Fruit fly (Drosophila melanogaster) whole organism: Measurements from ENCODE around the gene CG14194.

Source experiments
- CG8478 ChIP-seq: fragments of >200 bp; optimal IDR thresholded peaks from 2 replicates; lab custom pipeline; 2018; ENCODE audit warnings: inconsistent platforms
- Dll ChIP-seq: fragments of >200 bp; optimal IDR thresholded peaks from 2 replicates; lab custom pipeline; 2017
- EcR ChIP-seq, 2 experiments: fragments of >200 bp; optimal IDR thresholded peaks; 2 replicates each; lab custom pipeline; 2017; ENCODE audit warnings: missing biosample characterization in 2 of 2, missing genetic modification characterization in 2 of 2, missing genetic modification reagents in 2 of 2
- pan ChIP-seq: fragments of >200 bp; optimal IDR thresholded peaks from 2 replicates; lab custom pipeline; 2017
- psq ChIP-seq: fragments of >200 bp; optimal IDR thresholded peaks from 2 replicates; lab custom pipeline; 2017
- usp ChIP-seq: fragments of >200 bp; optimal IDR thresholded peaks from 2 replicates; lab custom pipeline; 2017; ENCODE audit warnings: missing biosample characterization, missing genetic modification characterization, mixed read lengths

The CG14194 gene

DNA sequence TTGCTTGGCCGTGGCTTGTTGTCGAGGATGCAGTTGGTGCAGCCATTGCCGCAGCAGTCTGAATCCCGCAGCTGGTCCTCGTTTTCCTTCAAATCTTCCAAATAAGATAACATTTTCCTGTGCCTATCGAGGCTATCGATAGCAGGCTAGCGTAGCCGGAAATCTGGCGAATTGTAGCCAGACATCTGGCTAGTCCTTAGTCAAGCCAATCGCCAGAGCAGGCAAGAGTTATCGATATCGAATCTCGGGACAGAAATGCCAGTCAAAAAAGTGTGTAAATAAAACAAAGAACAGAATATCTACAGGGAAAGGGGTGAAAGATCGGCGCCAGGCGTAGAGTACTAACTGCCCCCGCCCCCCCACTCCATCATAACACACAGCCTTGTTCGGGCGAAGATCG is at the start of gene CG14194, which contains the start of gene CG7914:
CG14194 (plus strand) TSS at position 220 of the 400 bp plus-strand sequence.
CG7914 (minus strand) TSS at position 113 of the 400 bp plus-strand sequence.
- TF ChIP-seq pan (no peak), CG8478 (lab: Kevin White, UChicago) (no peak), psq (lab: Kevin White, UChicago) (no peak), EcR (GFP tag; optimal IDR thresholded peaks at IDR 0.05; lab: Kevin White, UChicago) (no peak), usp (GFP tag; lab: Kevin White, UChicago) (no peak), Dll (lab: Kevin White, UChicago) (no peak)

DNA sequence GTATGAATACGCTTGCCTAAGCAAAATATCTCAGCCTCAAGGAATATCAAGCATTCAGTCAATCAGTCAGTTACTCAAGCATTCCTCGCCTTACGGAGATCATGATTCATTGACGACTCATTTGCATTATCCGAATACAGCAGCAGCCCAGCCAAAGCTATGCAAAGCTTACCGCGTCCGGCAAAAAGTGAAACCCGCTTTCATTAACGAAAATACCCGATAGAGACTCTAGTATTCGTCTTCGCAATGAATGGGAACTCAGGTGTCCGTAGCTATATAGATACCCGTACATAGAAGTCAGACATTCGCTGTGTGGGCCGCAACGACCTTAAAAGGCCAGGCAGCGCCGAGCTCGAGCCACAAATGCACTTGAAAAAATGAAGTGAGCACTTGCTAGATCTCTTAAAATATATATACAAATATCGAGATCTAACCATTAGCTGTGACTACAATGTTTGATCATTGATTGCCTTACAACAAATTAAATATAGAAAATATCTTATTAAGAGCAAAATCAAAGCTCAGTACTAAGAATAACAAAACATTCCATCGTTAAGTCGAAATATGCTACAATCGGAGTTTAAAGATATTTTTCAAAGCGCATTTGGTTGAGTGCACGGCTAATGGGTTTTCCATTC is 48.5 kb upstream of the CG14194 start:
- TF ChIP-seq EcR (GFP tag; optimal IDR thresholded peaks at IDR 0.05; lab: Kevin White, UChicago), result no peak
- no peak for TF ChIP-seq Dll (lab: Kevin White, UChicago)
- no peak for TF ChIP-seq pan
- no peak for TF ChIP-seq usp (GFP tag; lab: Kevin White, UChicago)
- no peak for TF ChIP-seq CG8478 (lab: Kevin White, UChicago)
- TF ChIP-seq psq (lab: Kevin White, UChicago), result no peak

DNA sequence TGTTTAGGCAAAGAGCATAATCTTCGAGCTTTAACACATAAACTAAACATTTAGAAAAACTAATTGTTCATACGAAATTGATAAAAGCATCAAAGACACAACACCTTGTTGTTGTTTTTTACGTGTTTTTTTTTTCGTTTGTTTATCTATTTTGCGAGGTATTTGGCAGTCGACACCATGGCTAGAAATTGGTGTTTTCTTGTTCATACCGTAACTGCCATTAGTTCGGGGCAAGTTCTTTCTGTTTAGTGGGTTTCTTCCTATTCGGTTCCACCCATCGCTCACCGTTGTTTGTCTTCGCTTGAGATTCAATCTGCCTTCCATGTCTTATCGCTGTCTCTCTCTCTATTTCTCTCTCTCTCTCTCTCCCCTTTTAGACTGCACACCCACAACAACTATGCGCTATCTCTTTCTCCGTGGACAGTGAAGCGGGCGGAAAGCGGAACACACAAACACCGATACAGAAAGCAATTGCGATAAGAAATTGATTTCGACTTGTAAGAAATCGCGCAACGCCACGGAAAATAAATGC is 46.9 kb upstream of the CG14194 start:
- TF ChIP-seq psq (lab: Kevin White, UChicago) (no peak), pan (peak; percentile 50)

DNA sequence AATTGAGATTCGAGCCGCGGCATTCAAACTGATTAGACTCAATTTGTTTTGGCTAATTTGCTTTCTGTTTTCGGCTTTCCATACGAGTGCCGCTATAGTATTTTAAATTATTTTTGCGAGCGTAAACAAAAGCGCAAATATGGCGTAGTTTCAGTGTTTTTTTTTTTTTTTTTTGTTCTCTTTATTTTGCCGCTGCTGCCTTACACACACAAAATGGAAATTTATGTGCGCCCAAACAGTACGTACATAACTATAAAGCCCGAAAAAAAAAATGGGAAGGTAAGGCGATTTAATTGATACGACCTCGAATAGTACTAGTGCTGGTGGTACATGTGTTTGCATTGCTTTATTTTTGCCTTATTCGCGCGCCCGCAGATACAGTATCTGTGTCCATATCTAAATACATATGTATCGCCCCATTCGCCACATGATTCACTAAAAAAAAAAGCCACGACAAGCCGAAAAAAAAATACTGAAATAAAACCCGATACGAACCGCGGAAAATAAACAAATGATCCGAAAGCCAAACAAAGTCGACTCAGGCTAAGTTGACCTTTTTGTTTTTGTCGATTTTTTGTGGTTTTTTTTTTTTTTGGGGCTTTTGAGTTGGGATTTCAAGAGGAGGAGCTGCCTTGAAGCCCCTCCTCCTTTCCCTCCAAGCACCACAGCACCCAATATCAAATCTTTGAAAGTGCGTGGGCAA is 45.3 kb upstream of the CG14194 start:
- no peak for TF ChIP-seq CG8478 (lab: Kevin White, UChicago)
- no peak for TF ChIP-seq Dll (lab: Kevin White, UChicago)
- no peak for TF ChIP-seq pan
- TF ChIP-seq usp (GFP tag; lab: Kevin White, UChicago), result no peak
- no peak for TF ChIP-seq psq (lab: Kevin White, UChicago)
- TF ChIP-seq EcR (GFP tag; optimal IDR thresholded peaks at IDR 0.05; lab: Kevin White, UChicago), result no peak

DNA sequence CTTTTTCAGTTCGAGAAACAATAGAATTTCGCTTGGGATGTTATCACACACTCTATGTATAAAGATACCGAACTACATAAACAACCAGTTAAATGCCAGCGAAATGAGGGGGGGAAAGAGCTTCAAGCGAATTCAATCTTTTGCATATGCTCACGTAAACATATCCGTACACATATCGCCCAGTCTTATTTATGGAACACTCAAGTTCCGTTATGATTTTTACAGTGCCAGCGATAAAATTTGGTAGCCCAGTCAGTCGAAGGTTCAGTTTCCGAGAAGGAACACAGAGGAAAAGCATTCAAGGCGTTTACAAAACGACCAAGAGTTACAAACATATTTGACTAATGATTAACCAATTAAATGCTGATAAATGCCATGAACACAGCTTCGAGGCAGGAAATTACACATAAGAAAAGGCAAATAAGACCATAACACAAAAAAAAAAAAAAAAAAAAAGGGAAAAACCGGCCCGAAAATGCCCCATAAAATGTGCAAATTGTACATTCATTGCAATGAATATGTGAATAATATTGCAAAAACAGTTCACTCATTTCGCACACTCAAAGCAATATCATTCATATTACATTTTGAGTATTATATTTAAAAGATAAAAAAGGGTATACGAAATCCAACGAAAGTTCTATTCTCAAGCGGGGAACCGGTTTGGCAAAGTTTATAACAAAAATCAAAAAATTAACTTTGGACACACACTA is 44.4 kb upstream of the CG14194 start:
- TF ChIP-seq psq (lab: Kevin White, UChicago) (no peak), pan (no peak), Dll (lab: Kevin White, UChicago) (no peak), usp (GFP tag; lab: Kevin White, UChicago) (no peak), EcR (GFP tag; optimal IDR thresholded peaks at IDR 0.05; lab: Kevin White, UChicago) (no peak), CG8478 (lab: Kevin White, UChicago) (no peak)

DNA sequence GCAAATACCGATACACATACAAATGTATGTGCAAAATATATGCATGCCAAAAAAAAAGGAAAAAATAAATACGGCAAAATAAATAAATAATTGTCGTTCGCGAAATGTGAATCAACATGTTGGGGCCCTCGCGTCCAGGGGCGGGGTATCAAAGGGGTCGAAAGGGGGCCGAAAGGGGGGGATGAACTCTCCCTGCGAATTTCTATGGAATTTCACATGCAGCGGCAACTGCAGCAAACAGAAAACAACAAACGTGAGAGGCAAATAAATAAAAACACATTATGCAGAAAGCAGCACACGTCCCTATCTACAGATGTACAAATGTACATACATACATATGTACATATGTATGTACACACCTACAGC is 43.9 kb upstream of the CG14194 start:
- TF ChIP-seq pan, result no peak
- TF ChIP-seq CG8478 (lab: Kevin White, UChicago), result no peak
- no peak for TF ChIP-seq usp (GFP tag; lab: Kevin White, UChicago)
- no peak for TF ChIP-seq Dll (lab: Kevin White, UChicago)
- no peak for TF ChIP-seq psq (lab: Kevin White, UChicago)
- TF ChIP-seq EcR (GFP tag; optimal IDR thresholded peaks at IDR 0.05; lab: Kevin White, UChicago), result no peak

DNA sequence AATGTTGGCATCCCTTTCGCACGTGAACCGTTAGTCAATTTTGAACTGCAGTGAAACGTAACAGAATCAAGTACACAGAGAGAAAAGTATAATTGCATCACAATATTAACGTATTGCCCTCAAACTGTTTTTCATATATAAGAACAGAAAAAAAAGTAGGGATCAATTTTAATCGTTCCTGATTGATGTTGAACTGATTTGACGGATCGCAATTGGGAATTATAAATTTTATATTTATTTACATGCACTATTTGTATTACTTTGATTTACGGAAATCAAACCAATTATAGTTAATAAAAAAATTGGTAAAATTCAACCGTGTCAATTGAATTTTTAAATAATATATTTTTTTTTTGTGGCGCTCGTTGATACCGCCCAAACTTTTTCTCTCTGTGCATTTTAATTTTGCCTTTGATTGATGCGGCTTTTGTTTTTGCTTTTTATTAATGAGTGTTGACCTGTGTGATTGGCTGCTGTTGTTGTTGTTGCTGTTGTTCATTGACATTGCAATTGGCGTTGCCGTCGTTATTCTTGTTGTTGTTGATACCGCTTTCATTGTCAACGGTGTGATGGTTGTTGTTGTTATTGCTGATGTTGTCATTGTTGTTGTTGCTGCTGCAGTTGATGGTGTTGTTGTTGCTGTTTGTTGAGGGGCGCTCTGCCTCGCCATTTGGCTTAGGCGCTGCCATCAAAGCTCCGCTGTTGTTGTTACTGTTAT is 40.6 kb upstream of the CG14194 start:
- TF ChIP-seq psq (lab: Kevin White, UChicago), result no peak
- TF ChIP-seq pan, result no peak
- TF ChIP-seq CG8478 (lab: Kevin White, UChicago), result no peak
- TF ChIP-seq EcR (GFP tag; optimal IDR thresholded peaks at IDR 0.05; lab: Kevin White, UChicago), result no peak
- TF ChIP-seq Dll (lab: Kevin White, UChicago), result no peak
- no peak for TF ChIP-seq usp (GFP tag; lab: Kevin White, UChicago)

DNA sequence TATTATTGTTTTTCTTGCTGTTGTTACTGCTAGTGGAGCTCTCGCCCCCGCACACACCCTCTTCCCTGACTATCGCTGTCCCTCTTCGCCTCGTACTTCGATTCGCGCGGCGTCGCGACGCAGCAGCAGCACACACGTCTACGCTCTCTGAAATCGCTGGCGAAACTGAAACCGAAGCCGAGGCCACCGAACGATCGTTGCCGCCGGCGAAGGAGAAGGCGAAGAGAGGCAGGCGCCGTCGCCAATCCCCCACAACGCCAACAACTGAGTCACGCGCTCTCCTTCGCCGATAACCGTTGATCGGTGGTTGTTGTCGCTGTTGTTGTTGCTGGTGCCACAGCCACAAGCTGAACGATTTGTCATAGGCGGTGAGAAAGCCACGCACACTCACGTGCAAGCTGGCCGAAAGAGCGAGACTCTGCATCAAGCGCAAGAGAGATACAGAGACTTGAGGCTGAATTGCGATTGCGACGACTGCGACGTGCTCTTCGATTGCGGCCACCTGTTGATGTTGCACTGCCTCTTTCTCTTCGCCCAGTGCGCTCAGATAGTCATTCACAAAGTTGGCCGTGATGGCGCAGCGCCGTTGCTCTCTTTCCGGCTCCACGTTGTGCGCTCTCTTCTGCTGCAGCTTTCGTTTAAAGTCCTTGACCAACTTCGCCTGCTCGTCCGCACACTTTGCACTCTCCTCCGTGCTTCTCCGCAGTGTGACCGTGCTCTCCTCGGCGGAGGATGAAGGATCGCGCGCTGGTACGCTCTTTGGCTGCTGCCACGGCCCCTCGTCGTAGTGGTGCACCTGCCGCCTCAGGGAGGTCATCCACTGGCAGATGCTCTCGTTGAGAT is 39.8 kb upstream of the CG14194 start:
- TF ChIP-seq pan (no peak), Dll (lab: Kevin White, UChicago) (peak; percentile 77), EcR (GFP tag; optimal IDR thresholded peaks at IDR 0.05; lab: Kevin White, UChicago) (no peak)

DNA sequence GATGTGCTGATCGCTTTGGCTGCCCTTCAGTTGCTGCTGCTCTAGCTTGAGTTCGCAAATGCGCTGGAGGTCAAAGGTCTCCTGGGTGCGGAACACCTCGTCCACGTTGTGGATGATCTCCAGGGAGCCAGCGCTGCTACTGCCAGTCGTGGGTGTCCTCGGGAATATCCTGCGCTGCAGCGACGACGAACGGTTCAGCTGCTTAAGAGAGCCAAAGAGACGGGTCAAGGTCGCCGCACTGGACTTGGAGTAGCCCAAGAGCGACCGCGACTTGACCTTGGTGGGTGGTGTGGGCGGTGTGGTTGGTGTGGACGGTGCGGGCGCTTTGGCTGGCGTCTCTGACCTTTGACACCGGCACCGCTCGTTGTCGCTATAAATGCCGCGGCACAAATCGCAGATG is 39.1 kb upstream of the CG14194 start:
- TF ChIP-seq pan, result no peak
- TF ChIP-seq Dll (lab: Kevin White, UChicago), result no peak
- TF ChIP-seq CG8478 (lab: Kevin White, UChicago), result no peak
- TF ChIP-seq EcR (GFP tag; optimal IDR thresholded peaks at IDR 0.05; lab: Kevin White, UChicago), result no peak
- no peak for TF ChIP-seq usp (GFP tag; lab: Kevin White, UChicago)
- no peak for TF ChIP-seq psq (lab: Kevin White, UChicago)

DNA sequence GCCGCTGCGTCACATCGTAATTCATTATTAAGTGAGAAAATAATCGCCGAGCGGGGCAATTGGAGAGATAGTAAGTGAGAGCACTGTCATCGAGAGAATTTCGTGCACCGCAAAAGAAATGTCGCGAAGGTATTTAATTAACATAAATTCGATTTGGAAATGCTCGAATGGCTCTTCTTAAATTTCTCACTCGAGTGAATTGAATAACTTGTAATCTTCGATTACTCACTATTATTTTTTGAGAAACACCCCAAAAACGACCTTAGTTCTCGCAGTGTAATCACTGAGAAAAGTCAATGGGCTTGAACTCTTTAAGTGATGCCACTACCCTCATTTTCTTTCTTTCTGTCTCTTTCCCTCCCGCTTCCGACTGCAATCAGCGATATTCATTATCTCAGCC is 38.4 kb upstream of the CG14194 start:
- TF ChIP-seq EcR (GFP tag; optimal IDR thresholded peaks at IDR 0.05; lab: Kevin White, UChicago) (peak in 1 of 2 experiments; percentile 62), psq (lab: Kevin White, UChicago) (no peak)
